Worm (Caenorhabditis elegans): ENCODE results near the gene nhr-272.

DNA sequence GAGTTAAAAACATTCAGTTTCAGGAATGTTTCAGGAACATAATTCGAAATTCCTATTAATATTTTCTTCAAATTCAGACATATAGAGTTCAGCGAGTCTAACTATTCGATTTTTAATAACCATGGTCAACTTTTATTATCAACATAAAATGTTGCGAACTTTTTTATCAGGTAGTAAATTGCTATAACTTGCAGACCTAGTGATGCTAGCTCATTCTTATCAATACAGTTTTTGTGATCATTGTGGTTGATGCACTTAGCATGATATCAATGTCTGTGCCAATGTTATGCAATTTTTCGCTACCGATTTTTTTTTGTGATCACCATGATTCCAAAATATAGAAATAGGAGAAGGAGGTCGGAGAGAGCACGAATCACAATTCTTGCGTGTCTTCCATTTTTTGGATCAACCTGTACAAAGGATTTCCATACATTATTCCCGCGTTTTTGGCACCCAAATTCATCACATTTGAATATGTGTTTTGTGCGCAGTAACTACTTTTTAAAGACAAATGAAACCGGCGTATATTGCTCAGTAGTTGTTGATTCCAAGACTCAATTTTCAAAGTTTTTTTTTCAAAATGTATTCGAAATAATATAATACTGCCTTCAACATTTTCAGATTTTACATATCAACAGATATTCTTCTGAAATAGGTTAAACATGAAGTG, 26.7 kb upstream of the nhr-272 start, which contains the start of gene pgp-12:
- TF ChIP-seq ceh-24 (tag; optimal IDR thresholded peaks at IDR 0.05) (no peak), C38D4.7 (GFP tag; optimal IDR thresholded peaks at IDR 0.05) (no peak), pqm-1 (tag; optimal IDR thresholded peaks at IDR 0.05) (no peak), tbx-2 (tag; optimal IDR thresholded peaks at IDR 0.05) (no peak), dmd-4 (tag; optimal IDR thresholded peaks at IDR 0.05; ENCODE audit: borderline replicate concordance) (no peak), elt-4 (tag; optimal IDR thresholded peaks at IDR 0.05) (no peak), T23F11.4 (GFP tag; optimal IDR thresholded peaks at IDR 0.05) (no peak), sox-4 (tag; optimal IDR thresholded peaks at IDR 0.05) (no peak), sdc-2 (tag; optimal IDR thresholded peaks at IDR 0.05) (no peak), K09A11.1 (tag; optimal IDR thresholded peaks at IDR 0.05; ENCODE audit: insufficient read depth) (no peak)

Measured in whole organism, late embryonic.